Fruit fly (Drosophila melanogaster): ENCODE data around the gene Gss2.

Gss2 gene

DNA sequence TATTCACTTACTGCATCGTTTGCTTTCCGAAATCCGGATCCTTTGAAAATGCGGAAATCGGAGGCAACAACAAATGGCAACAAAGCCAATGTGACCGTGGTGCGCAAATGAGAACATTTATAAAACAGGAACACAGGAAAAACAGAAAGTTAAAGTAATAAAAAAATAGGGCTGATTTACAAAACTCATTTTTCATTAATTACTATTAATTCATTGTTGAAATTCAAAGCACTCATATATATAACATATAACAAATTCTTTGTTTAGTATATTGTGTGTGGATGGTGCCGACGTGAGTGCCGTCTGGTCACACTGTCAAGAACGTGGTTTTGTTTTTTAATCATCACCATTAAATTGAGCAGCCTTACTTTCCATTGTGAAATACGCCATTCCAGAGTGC lies 38.8 kb upstream of the Gss2 start, which contains the start of the genes Arp8 and CG6769 (continued):
- TF ChIP-seq CG1832 (GFP tag; optimal IDR thresholded peaks at IDR 0.05) (no peak), sc (optimal IDR thresholded peaks at IDR 0.05) (no peak), sc (GFP tag; optimal IDR thresholded peaks at IDR 0.05) (no peak), Chrac-16 (GFP tag; optimal IDR thresholded peaks at IDR 0.05) (no peak), dpn (GFP tag; optimal IDR thresholded peaks at IDR 0.05) (peak in 1 of 2 experiments; percentile 16), gsb-n (tag; optimal IDR thresholded peaks at IDR 0.05) (no peak), CG18262 (tag; optimal IDR thresholded peaks at IDR 0.05) (peak; percentile 21), CG9876 (GFP tag; optimal IDR thresholded peaks at IDR 0.05) (no peak), CG7786 (GFP tag; optimal IDR thresholded peaks at IDR 0.05) (no peak), phol (tag; optimal IDR thresholded peaks at IDR 0.05) (peak; percentile 54), YL-1 (GFP tag; optimal IDR thresholded peaks at IDR 0.05) (peak; percentile 63), Sin3A (optimal IDR thresholded peaks at IDR 0.05) (peak; percentile 36), Med (GFP tag) (peak; percentile 82), ci (GFP tag; IDR thresholded peaks at IDR 0.05) (no peak), sens (GFP tag) (peak; percentile 58), CG14014 (GFP tag; IDR thresholded peaks at IDR 0.05) (no peak), CG8765 (GFP tag; IDR thresholded peaks at IDR 0.05) (no peak), CG2712 (tag; optimal IDR thresholded peaks at IDR 0.05) (peak; percentile 19), CG9609 (GFP tag; optimal IDR thresholded peaks at IDR 0.05) (no peak)

DNA sequence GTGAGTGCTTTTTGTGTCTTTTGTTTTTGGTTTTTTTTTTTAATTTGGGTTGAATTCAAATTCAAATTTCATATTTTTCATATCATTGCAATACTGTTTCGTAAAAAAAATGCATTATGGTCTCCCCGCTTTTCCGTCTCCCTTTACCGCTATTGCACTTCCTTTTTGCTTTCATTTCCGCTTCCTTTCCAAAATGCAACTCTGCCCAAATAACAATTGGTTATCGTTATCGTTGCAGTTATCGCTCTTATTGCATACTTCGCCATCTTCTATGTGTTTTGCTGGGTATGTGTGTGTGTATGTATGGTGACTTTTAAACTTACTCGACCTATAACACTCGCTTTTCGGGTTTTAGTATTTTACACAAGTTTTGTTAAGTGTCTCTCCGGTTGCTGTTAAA lies 34.4 kb upstream of the Gss2 start:
- TF ChIP-seq CG10267 (tag; optimal IDR thresholded peaks at IDR 0.05) = peak; percentile 18
- no peak for TF ChIP-seq dpn (GFP tag; optimal IDR thresholded peaks at IDR 0.05)
- no peak for TF ChIP-seq bcd (GFP tag; optimal IDR thresholded peaks at IDR 0.05)
- TF ChIP-seq CG3281 (GFP tag; optimal IDR thresholded peaks at IDR 0.05) = no peak
- no peak for TF ChIP-seq Bteb2 (GFP tag; optimal IDR thresholded peaks at IDR 0.05)
- TF ChIP-seq lmd (GFP tag; IDR thresholded peaks at IDR 0.05) = no peak
- TF ChIP-seq CG2129 (GFP tag; IDR thresholded peaks at IDR 0.05; ENCODE audit: partially characterized antibody) = no peak
- TF ChIP-seq Ptx1 (GFP tag; IDR thresholded peaks at IDR 0.05) = no peak
- TF ChIP-seq Mrtf (GFP tag; IDR thresholded peaks at IDR 0.05) = no peak
- TF ChIP-seq ap (GFP tag; IDR thresholded peaks at IDR 0.05) = no peak
- no peak for TF ChIP-seq Drgx (GFP tag; IDR thresholded peaks at IDR 0.05)
- no peak for TF ChIP-seq Hmx (GFP tag; optimal IDR thresholded peaks at IDR 0.05)
- no peak for TF ChIP-seq CG4328 (GFP tag; optimal IDR thresholded peaks at IDR 0.05)
- TF ChIP-seq sens (GFP tag) = peak; percentile 22
- TF ChIP-seq gcm2 (GFP tag; optimal IDR thresholded peaks at IDR 0.05) = no peak
- TF ChIP-seq CG7987 (GFP tag; optimal IDR thresholded peaks at IDR 0.05) = no peak
- no peak for TF ChIP-seq CG30403 (GFP tag; optimal IDR thresholded peaks at IDR 0.05)
- TF ChIP-seq kni (GFP tag; optimal IDR thresholded peaks at IDR 0.05) = no peak
- TF ChIP-seq fru (optimal IDR thresholded peaks at IDR 0.05) = no peak
- peak; percentile 71 for TF ChIP-seq fd102C (GFP tag; optimal IDR thresholded peaks at IDR 0.05)
- TF ChIP-seq dimm (GFP tag; IDR thresholded peaks at IDR 0.05) = no peak
- no peak for TF ChIP-seq chn (GFP tag; optimal IDR thresholded peaks at IDR 0.05)
- TF ChIP-seq CG15514 (GFP tag; optimal IDR thresholded peaks at IDR 0.05) = no peak
- TF ChIP-seq sug (tag; optimal IDR thresholded peaks at IDR 0.05) = no peak
- no peak for TF ChIP-seq D (optimal IDR thresholded peaks at IDR 0.05)
- no peak for TF ChIP-seq D (GFP tag; optimal IDR thresholded peaks at IDR 0.05)
- no peak for TF ChIP-seq CG18011 (GFP tag; optimal IDR thresholded peaks at IDR 0.05)
- no peak for TF ChIP-seq Jarid2 (GFP tag; optimal IDR thresholded peaks at IDR 0.05)
- no peak for TF ChIP-seq CG17361 (GFP tag; IDR thresholded peaks at IDR 0.05)
- TF ChIP-seq C15 (GFP tag; IDR thresholded peaks at IDR 0.05) = no peak
- no peak for TF ChIP-seq Blimp-1 (GFP tag; optimal IDR thresholded peaks at IDR 0.05)
- TF ChIP-seq Sox102F (GFP tag; optimal IDR thresholded peaks at IDR 0.05) = no peak
- no peak for TF ChIP-seq Hsf (GFP tag; optimal IDR thresholded peaks at IDR 0.05)
- no peak for TF ChIP-seq Nf-YA (GFP tag; IDR thresholded peaks at IDR 0.05)
- TF ChIP-seq hb (GFP tag; IDR thresholded peaks at IDR 0.05; ENCODE audit: partially characterized antibody) = no peak
- no peak for TF ChIP-seq toy (GFP tag; IDR thresholded peaks at IDR 0.05)
